Worm (Caenorhabditis elegans): ENCODE results near the gene C06G4.6.

- TF ChIP-seq unc-62 (GFP tag; optimal IDR thresholded peaks at IDR 0.05) (no peak), mbf-1 (tag; optimal IDR thresholded peaks at IDR 0.05) (no peak), elt-3 (tag; optimal IDR thresholded peaks at IDR 0.05) (no peak), snpc-4 (tag; optimal IDR thresholded peaks at IDR 0.05) (no peak), blmp-1 (tag; optimal IDR thresholded peaks at IDR 0.05; ENCODE audit: insufficient read depth) (peak; percentile 9)
These were observed 25.5 kb upstream of the C06G4.6 start for ce11 chrIII:7978723-7979122.
